Worm (Caenorhabditis elegans): ENCODE data around the gene snx-17.

- TF ChIP-seq skn-1 (tag; optimal IDR thresholded peaks at IDR 0.05) (no peak), unc-39 (tag; optimal IDR thresholded peaks at IDR 0.05) (no peak), nhr-28 (tag; optimal IDR thresholded peaks at IDR 0.05) (no peak), egl-27 (tag; optimal IDR thresholded peaks at IDR 0.05) (no peak), nhr-11 (tag; optimal IDR thresholded peaks at IDR 0.05) (no peak), fkh-10 (GFP tag; optimal IDR thresholded peaks at IDR 0.05) (no peak), mdl-1 (tag; optimal IDR thresholded peaks at IDR 0.05) (no peak), ceh-28 (tag; optimal IDR thresholded peaks at IDR 0.05) (no peak), ztf-11 (tag; optimal IDR thresholded peaks at IDR 0.05) (no peak)
These were observed 37.8 kb downstream of the snx-17 start, which contains the start of gene R03G8.1 for ce11 chrX:13084273-13084672.

Data from whole organism, L3 larva.